Fruit fly (Drosophila melanogaster) whole organism, embryonic: ENCODE results near the gene CG13258.

Source experiments
- Ada2b ChIP-seq: fragments of 200-800 bp; sonication (Bioruptor generic); IDR thresholded peaks from 2 replicates; pipeline ENCODE4 v1.3.6; 2022; ENCODE audit warnings: missing biosample characterization, missing genetic modification characterization
- Atf3 ChIP-seq: fragments of 200-800 bp; sonication (Bioruptor generic); optimal IDR thresholded peaks from 3 replicates; lab custom pipeline; 2016; ENCODE audit warnings: missing biosample characterization, missing genetic modification characterization
- CG11723 ChIP-seq: fragments of 200-800 bp; sonication (Bioruptor generic); optimal IDR thresholded peaks from 2 replicates; lab custom pipeline; 2017; ENCODE audit warnings: missing biosample characterization, mild to moderate bottlenecking, missing genetic modification characterization
- CG12104 ChIP-seq: fragments of 200-800 bp; sonication (Bioruptor generic); optimal IDR thresholded peaks from 3 replicates; lab custom pipeline; 2016; ENCODE audit warnings: missing biosample characterization, missing genetic modification characterization
- CG15073 ChIP-seq: fragments of 200-800 bp; sonication (Bioruptor generic); optimal IDR thresholded peaks from 2 replicates; lab custom pipeline; 2016; ENCODE audit warnings: missing biosample characterization, missing genetic modification characterization
- CG15269 ChIP-seq: fragments of 200-800 bp; sonication (Bioruptor generic); optimal IDR thresholded peaks from 2 replicates; lab custom pipeline; 2018; ENCODE audit warnings: missing biosample characterization, mild to moderate bottlenecking, missing genetic modification characterization, moderate library complexity
- CG1529 ChIP-seq: fragments of 200-800 bp; sonication (Bioruptor generic); optimal IDR thresholded peaks from 3 replicates; lab custom pipeline; 2018; ENCODE audit warnings: missing biosample characterization, missing genetic modification characterization
- CG1602 ChIP-seq: fragments of 200-800 bp; sonication (Bioruptor generic); optimal IDR thresholded peaks from 3 replicates; lab custom pipeline; 2016; ENCODE audit warnings: missing biosample characterization, missing genetic modification characterization
- CG1603 ChIP-seq: fragments of 200-800 bp; sonication (Bioruptor generic); optimal IDR thresholded peaks from 2 replicates; lab custom pipeline; 2019; ENCODE audit warnings: missing biosample characterization, mild to moderate bottlenecking, missing genetic modification characterization, moderate library complexity
- CG2202 ChIP-seq: fragments of 200-800 bp; sonication (Bioruptor generic); optimal IDR thresholded peaks from 2 replicates; lab custom pipeline; 2018; ENCODE audit warnings: missing biosample characterization, mild to moderate bottlenecking, missing genetic modification characterization
- CG3995 ChIP-seq: fragments of 200-800 bp; sonication (Bioruptor generic); optimal IDR thresholded peaks from 3 replicates; lab custom pipeline; 2016; ENCODE audit warnings: missing biosample characterization, missing genetic modification characterization
- CG42726 ChIP-seq: fragments of 200-800 bp; sonication (Bioruptor generic); IDR thresholded peaks from 2 replicates; pipeline ENCODE4 v1.3.6; 2022; ENCODE audit warnings: missing biosample characterization, missing genetic modification characterization; ENCODE audit not compliant: partially characterized antibody
- CG4854 ChIP-seq: fragments of 200-800 bp; sonication (Bioruptor generic); optimal IDR thresholded peaks from 2 replicates; lab custom pipeline; 2016; ENCODE audit warnings: missing biosample characterization, missing genetic modification characterization, inconsistent platforms
- CG6654 ChIP-seq: fragments of 200-800 bp; sonication (Bioruptor generic); optimal IDR thresholded peaks from 2 replicates; lab custom pipeline; 2017; ENCODE audit warnings: missing biosample characterization, mild to moderate bottlenecking, missing genetic modification characterization
- CG7271 ChIP-seq: fragments of 200-800 bp; sonication (Bioruptor generic); optimal IDR thresholded peaks from 2 replicates; lab custom pipeline; 2018; ENCODE audit warnings: missing biosample characterization, mild to moderate bottlenecking, missing genetic modification characterization, moderate library complexity
- CG8281 ChIP-seq: fragments of 200-800 bp; sonication (Bioruptor generic); optimal IDR thresholded peaks from 2 replicates; lab custom pipeline; 2018; ENCODE audit warnings: missing biosample characterization, mild to moderate bottlenecking, missing genetic modification characterization, moderate library complexity
- CG8359 ChIP-seq: fragments of 200-800 bp; sonication (Bioruptor generic); optimal IDR thresholded peaks from 2 replicates; lab custom pipeline; 2017; ENCODE audit warnings: missing biosample characterization, mild to moderate bottlenecking, missing genetic modification characterization, borderline replicate concordance
- D ChIP-seq, 2 experiments: fragments of 200-800 bp in 1 of 2; fragments of >200 bp in 1 of 2; sonication (Bioruptor generic) in 1 of 2; optimal IDR thresholded peaks; 2 replicates in 1 of 2; 3 replicates in 1 of 2; lab custom pipeline; 2017; ENCODE audit warnings: mild to moderate bottlenecking in 1 of 2, missing biosample characterization in 1 of 2, missing genetic modification characterization in 1 of 2, missing genetic modification reagents in 1 of 2
- D19A ChIP-seq: fragments of 200-800 bp; optimal IDR thresholded peaks from 3 replicates; lab custom pipeline; 2019; ENCODE audit warnings: missing biosample characterization, mild to moderate bottlenecking, missing genetic modification characterization, moderate library complexity
- D19B ChIP-seq: fragments of 200-800 bp; sonication (Bioruptor generic); optimal IDR thresholded peaks from 2 replicates; lab custom pipeline; 2017; ENCODE audit warnings: missing biosample characterization, mild to moderate bottlenecking, missing genetic modification characterization
- Dip2 ChIP-seq: fragments of 200-800 bp; sonication (Bioruptor generic); IDR thresholded peaks from 2 replicates; pipeline ENCODE4 v1.3.6; 2022; ENCODE audit warnings: missing biosample characterization, missing genetic modification characterization
- Dll ChIP-seq: fragments of 200-800 bp; sonication (Bioruptor generic); IDR thresholded peaks from 4 replicates; pipeline ENCODE4 v1.3.6; 2022; ENCODE audit warnings: missing biosample characterization, missing genetic modification characterization; ENCODE audit not compliant: partially characterized antibody
- H15 ChIP-seq: fragments of 200-800 bp; sonication (Bioruptor generic); IDR thresholded peaks from 3 replicates; pipeline ENCODE4 v1.3.6; 2022; ENCODE audit warnings: missing biosample characterization, missing genetic modification characterization
- Jarid2 ChIP-seq: fragments of 200-800 bp; sonication (Bioruptor generic); optimal IDR thresholded peaks from 3 replicates; lab custom pipeline; 2017; ENCODE audit warnings: mild to moderate bottlenecking, missing biosample characterization, missing genetic modification reagents, missing genetic modification characterization
- Neu2 ChIP-seq: fragments of 200-800 bp; sonication (Bioruptor generic); optimal IDR thresholded peaks from 3 replicates; lab custom pipeline; 2016; ENCODE audit warnings: missing biosample characterization, missing genetic modification characterization, borderline replicate concordance
- Nf-YC ChIP-seq: fragments of 200-800 bp; optimal IDR thresholded peaks from 3 replicates; lab custom pipeline; 2019; ENCODE audit warnings: missing biosample characterization, mild to moderate bottlenecking, missing genetic modification characterization, moderate library complexity
- NfI ChIP-seq: fragments of 200-800 bp; sonication (Bioruptor generic); optimal IDR thresholded peaks from 3 replicates; lab custom pipeline; 2018; ENCODE audit warnings: missing biosample characterization, mild to moderate bottlenecking, missing genetic modification characterization, moderate library complexity
- Oaz ChIP-seq: fragments of 200-800 bp; sonication (Bioruptor generic); IDR thresholded peaks from 2 replicates; pipeline ENCODE4 v1.3.6; 2022; ENCODE audit warnings: missing biosample characterization, missing genetic modification characterization
- Poxn ChIP-seq: fragments of 200-800 bp; sonication (Bioruptor generic); IDR thresholded peaks from 2 replicates; pipeline ENCODE4 v1.3.6; 2022; ENCODE audit warnings: missing biosample characterization, missing genetic modification characterization
- Side ChIP-seq: fragments of 200-800 bp; sonication (Bioruptor generic); optimal IDR thresholded peaks from 2 replicates; lab custom pipeline; 2016; ENCODE audit warnings: missing biosample characterization, missing genetic modification characterization
- Six4 ChIP-seq: fragments of 200-800 bp; sonication (Bioruptor generic); optimal IDR thresholded peaks from 2 replicates; lab custom pipeline; 2016; ENCODE audit warnings: missing biosample characterization, missing genetic modification characterization
- Spps ChIP-seq: fragments of 200-800 bp; sonication (Bioruptor generic); optimal IDR thresholded peaks from 2 replicates; lab custom pipeline; 2018; ENCODE audit warnings: missing biosample characterization, mild to moderate bottlenecking, missing genetic modification characterization
- Usf ChIP-seq: fragments of 200-800 bp; sonication (Bioruptor generic); optimal IDR thresholded peaks from 2 replicates; lab custom pipeline; 2017; ENCODE audit warnings: missing genotype, missing biosample characterization, missing genetic modification characterization
- Xbp1 ChIP-seq: fragments of 200-800 bp; sonication (Bioruptor generic); optimal IDR thresholded peaks from 3 replicates; lab custom pipeline; 2016; ENCODE audit warnings: missing biosample characterization, mild to moderate bottlenecking, missing genetic modification characterization
- az2 ChIP-seq: fragments of 200-800 bp; sonication (Bioruptor generic); optimal IDR thresholded peaks from 3 replicates; lab custom pipeline; 2016; ENCODE audit warnings: missing biosample characterization, missing genetic modification characterization
- caup ChIP-seq: fragments of 200-800 bp; sonication (Bioruptor generic); optimal IDR thresholded peaks from 3 replicates; lab custom pipeline; 2017; ENCODE audit warnings: missing biosample characterization, mild to moderate bottlenecking, missing genetic modification characterization, moderate library complexity; ENCODE audit not compliant: severe bottlenecking
- cg ChIP-seq: fragments of 200-800 bp; sonication (Bioruptor generic); optimal IDR thresholded peaks from 3 replicates; lab custom pipeline; 2019; ENCODE audit warnings: missing biosample characterization, mild to moderate bottlenecking, missing genetic modification characterization, moderate library complexity
- danr ChIP-seq: fragments of 200-800 bp; sonication (Bioruptor generic); IDR thresholded peaks from 2 replicates; pipeline ENCODE4 v1.3.6; 2022; ENCODE audit warnings: missing biosample characterization, missing genetic modification characterization
- dimm ChIP-seq: fragments of 200-800 bp; sonication (Bioruptor generic); IDR thresholded peaks from 2 replicates; pipeline ENCODE4 v1.3.6; 2022; ENCODE audit warnings: missing biosample characterization, missing genetic modification characterization
- inv ChIP-seq: fragments of 200-800 bp; sonication (Bioruptor generic); IDR thresholded peaks from 2 replicates; pipeline ENCODE4 v1.3.6; 2022; ENCODE audit warnings: missing biosample characterization, missing genetic modification characterization; ENCODE audit not compliant: partially characterized antibody
- lilli ChIP-seq: fragments of 200-800 bp; sonication (Bioruptor generic); optimal IDR thresholded peaks from 3 replicates; lab custom pipeline; 2016; ENCODE audit warnings: missing biosample characterization, missing genetic modification characterization
- nom ChIP-seq: fragments of 200-800 bp; sonication (Bioruptor generic); optimal IDR thresholded peaks from 2 replicates; lab custom pipeline; 2017; ENCODE audit warnings: missing biosample characterization, missing genetic modification characterization, mild to moderate bottlenecking, moderate library complexity, missing genetic modification reagents
- pita ChIP-seq: fragments of 200-800 bp; sonication (Bioruptor generic); optimal IDR thresholded peaks from 2 replicates; lab custom pipeline; 2017; ENCODE audit warnings: missing biosample characterization, mild to moderate bottlenecking, missing genetic modification characterization
- ro ChIP-seq: fragments of 200-800 bp; sonication (Bioruptor generic); IDR thresholded peaks from 2 replicates; pipeline ENCODE4 v1.3.6; 2022; ENCODE audit warnings: missing biosample characterization, missing genetic modification characterization
- salm ChIP-seq: fragments of 200-800 bp; sonication (Bioruptor generic); optimal IDR thresholded peaks from 2 replicates; lab custom pipeline; 2018; ENCODE audit warnings: missing biosample characterization, mild to moderate bottlenecking, missing genetic modification characterization
- tll ChIP-seq, 2 experiments: fragments of 200-800 bp in 1 of 2; fragments of >200 bp in 1 of 2; sonication (Bioruptor generic) in 1 of 2; optimal IDR thresholded peaks; 2 replicates each; lab custom pipeline; 2017 to 2019; ENCODE audit warnings: missing biosample characterization in 2 of 2, missing genetic modification characterization in 2 of 2, mild to moderate bottlenecking in 1 of 2, moderate library complexity in 1 of 2
- usp ChIP-seq: fragments of >200 bp; optimal IDR thresholded peaks from 2 replicates; lab custom pipeline; 2017; ENCODE audit warnings: missing biosample characterization, missing genetic modification characterization

CG13258 gene

DNA sequence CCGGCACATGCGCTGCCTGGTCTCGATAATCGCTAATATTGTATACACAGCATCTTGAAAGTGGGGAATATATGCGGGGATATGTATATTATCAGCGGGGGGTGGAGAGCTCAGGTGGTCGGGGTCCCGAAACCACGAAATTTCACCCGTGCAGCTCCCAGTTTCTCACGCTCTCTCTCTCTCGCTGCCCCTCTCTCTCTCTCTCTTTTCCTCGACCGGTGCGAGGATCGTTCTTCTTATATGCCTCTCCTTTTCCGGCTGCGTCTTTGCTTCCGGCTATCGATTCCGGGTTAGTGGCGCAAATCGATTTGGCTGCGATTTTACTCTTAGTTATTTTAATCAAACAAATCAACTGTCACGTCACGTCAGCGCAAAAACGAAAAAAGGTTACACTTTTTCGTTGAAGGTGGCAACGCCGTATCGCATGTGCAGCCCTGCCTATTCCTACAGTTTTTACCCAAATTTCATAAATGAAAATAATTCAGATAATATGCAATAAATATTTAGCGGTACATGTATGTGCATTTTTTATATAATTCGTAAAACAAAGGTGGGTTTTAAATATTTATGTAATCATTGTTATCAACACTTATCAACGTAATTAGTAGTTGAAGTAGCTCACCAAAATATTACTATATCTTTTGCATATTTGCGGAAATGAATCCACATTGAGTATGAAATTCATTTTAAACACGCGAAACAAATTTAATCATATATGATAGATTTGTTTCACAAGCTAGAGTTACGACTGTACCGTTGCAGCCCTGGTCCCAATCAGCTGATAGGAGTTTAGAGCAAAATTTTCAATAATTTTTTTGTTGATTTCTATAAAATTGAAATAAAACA, 6.9 kb upstream of the CG13258 start, which contains the start of the genes heix and CG17328 (continued):
- TF ChIP-seq caup (GFP tag; lab: Kevin White, UChicago), result peak; percentile 64
- peak; percentile 32 for TF ChIP-seq Side (GFP tag; lab: Kevin White, UChicago)
- TF ChIP-seq CG2202, result no peak
- peak; percentile 39; the same call in 1 of the 2 replicates for TF ChIP-seq Poxn (GFP tag; lab: Robert Waterston, UW)
- peak; percentile 64 for TF ChIP-seq CG1602 (GFP tag; lab: Kevin White, UChicago)
- no peak for TF ChIP-seq CG15073 (GFP tag; lab: Kevin White, UChicago)
- peak; percentile 61 for TF ChIP-seq CG3995
- TF ChIP-seq Dip2 (GFP tag; lab: Robert Waterston, UW), result no peak
- TF ChIP-seq lilli, result peak; percentile 84
- TF ChIP-seq D19B (GFP tag; lab: Kevin White, UChicago), result peak; percentile 68
- TF ChIP-seq Jarid2 (GFP tag; lab: Kevin White, UChicago), result no peak
- TF ChIP-seq Oaz (GFP tag; lab: Robert Waterston, UW), result peak; percentile 17; the same call in 1 of the 2 replicates
- TF ChIP-seq Atf3 (GFP tag; lab: Kevin White, UChicago), result peak; percentile 46
- no peak for TF ChIP-seq salm (tag; lab: Kevin White, UChicago)
- no peak for TF ChIP-seq Neu2 (GFP tag; lab: Kevin White, UChicago)
- peak; percentile 39 for TF ChIP-seq CG8281 (tag; lab: Kevin White, UChicago)
- TF ChIP-seq Nf-YC (tag; lab: Kevin White, UChicago), result no peak
- TF ChIP-seq pita (GFP tag; lab: Kevin White, UChicago), result no peak
- peak; percentile 59 for TF ChIP-seq Six4 (GFP tag; lab: Kevin White, UChicago)
- TF ChIP-seq Dll (GFP tag; lab: Robert Waterston, UW), result peak; percentile 49; the same call in 1 of the 4 replicates
- TF ChIP-seq CG6654 (GFP tag; lab: Kevin White, UChicago), result no peak
- no peak for TF ChIP-seq usp (GFP tag; lab: Kevin White, UChicago)
- peak; percentile 100 for TF ChIP-seq CG1529 (GFP tag; lab: Kevin White, UChicago)
- peak; percentile 63 for TF ChIP-seq CG1603 (tag; lab: Kevin White, UChicago)
- no peak for TF ChIP-seq CG11723 (GFP tag; lab: Kevin White, UChicago)
- peak; percentile 78 for TF ChIP-seq az2 (GFP tag; lab: Kevin White, UChicago)
- no peak for TF ChIP-seq CG15269 (tag; lab: Kevin White, UChicago)
- no peak for TF ChIP-seq ro (GFP tag; lab: Robert Waterston, UW)
- TF ChIP-seq nom (GFP tag; lab: Kevin White, UChicago), result peak; percentile 25
- TF ChIP-seq Spps (tag; lab: Kevin White, UChicago), result no peak
- TF ChIP-seq NfI (GFP tag; lab: Kevin White, UChicago), result peak; percentile 67
- peak; percentile 33 for TF ChIP-seq Usf
- TF ChIP-seq CG42726 (GFP tag; lab: Robert Waterston, UW), result 0 out of 2 replicates have a peak, but pooled peaks have one; percentile 30
- peak; percentile 78 for TF ChIP-seq CG12104 (GFP tag; lab: Kevin White, UChicago)
- TF ChIP-seq CG7271 (tag; lab: Kevin White, UChicago), result peak; percentile 6
- no peak for TF ChIP-seq inv (GFP tag; lab: Robert Waterston, UW)
- no peak for TF ChIP-seq D (optimal IDR thresholded peaks at IDR 0.05; lab: Kevin White, UChicago)
- TF ChIP-seq D (GFP tag; optimal IDR thresholded peaks at IDR 0.05; lab: Kevin White, UChicago), result peak; percentile 50
- TF ChIP-seq Xbp1, result peak; percentile 81
- peak; percentile 1 for TF ChIP-seq CG4854 (GFP tag; lab: Kevin White, UChicago)
- no peak for TF ChIP-seq CG8359 (GFP tag; lab: Kevin White, UChicago)
- no peak for TF ChIP-seq D19A (tag; lab: Kevin White, UChicago)
- TF ChIP-seq Ada2b (GFP tag; lab: Robert Waterston, UW), result peak; percentile 71
- TF ChIP-seq tll (GFP tag; optimal IDR thresholded peaks at IDR 0.05; lab: Kevin White, UChicago), result peak in 1 of 2 experiments; percentile 50
- TF ChIP-seq danr (GFP tag; lab: Robert Waterston, UW), result 0 out of 2 replicates have a peak, but pooled peaks have one; percentile 18
- TF ChIP-seq cg (GFP tag; lab: Kevin White, UChicago), result no peak
- no peak for TF ChIP-seq dimm (GFP tag; lab: Robert Waterston, UW)
- TF ChIP-seq H15 (GFP tag; lab: Robert Waterston, UW), result peak; percentile 70; the same call in 2 of the 3 replicates
